Worm (Caenorhabditis elegans) whole organism, L1 larva: Measurements from ENCODE around the gene T02H6.9.
A peak's percentile ranks its signal among the peaks of the same experiment; 100 is the strongest.

Experiments used
- C04F5.9 ChIP-seq: sonication (generic microtip); optimal IDR thresholded peaks from 2 replicates; lab custom pipeline; 2016; ENCODE audit warnings: missing genetic modification characterization, missing compliant biosample characterization
- Y116A8C.19 ChIP-seq: sonication (generic microtip); optimal IDR thresholded peaks from 2 replicates; lab custom pipeline; 2016; ENCODE audit warnings: missing compliant biosample characterization, missing genetic modification characterization, borderline replicate concordance
- aha-1 ChIP-seq: fragments of 150-350 bp; optimal IDR thresholded peaks from 2 replicates; lab custom pipeline; 2014; ENCODE audit warnings: missing biosample characterization, missing genetic modification characterization
- aly-2 ChIP-seq: fragments of 150-350 bp; optimal IDR thresholded peaks from 2 replicates; lab custom pipeline; 2014; ENCODE audit warnings: missing biosample characterization, missing genetic modification characterization
- blmp-1 ChIP-seq: fragments of 150-350 bp; optimal IDR thresholded peaks from 2 replicates; lab custom pipeline; 2014; ENCODE audit warnings: missing biosample characterization, missing genetic modification characterization
- ceh-63 ChIP-seq: fragments of 200-800 bp; sonication (Bioruptor generic); optimal IDR thresholded peaks from 2 replicates; lab custom pipeline; 2018; ENCODE audit warnings: mild to moderate bottlenecking, missing genetic modification characterization, missing compliant biosample characterization
- ceh-8 ChIP-seq: fragments of 200-800 bp; sonication (Bioruptor generic); optimal IDR thresholded peaks from 2 replicates; lab custom pipeline; 2018; ENCODE audit warnings: mild to moderate bottlenecking, missing genetic modification characterization, moderate library complexity, missing compliant biosample characterization
- ceh-88 ChIP-seq: fragments of 200-800 bp; sonication (Bioruptor generic); IDR thresholded peaks from 2 replicates; pipeline ENCODE4 v1.3.6; 2022; ENCODE audit warnings: missing genetic modification characterization, missing compliant biosample characterization
- ces-1 ChIP-seq: fragments of 150-350 bp; optimal IDR thresholded peaks from 2 replicates; lab custom pipeline; 2014; ENCODE audit warnings: missing biosample characterization, missing genetic modification reagents, missing genetic modification characterization
- efl-3 ChIP-seq: fragments of 200-800 bp; sonication (Bioruptor generic); optimal IDR thresholded peaks from 2 replicates; lab custom pipeline; 2018; ENCODE audit warnings: mild to moderate bottlenecking, missing genetic modification characterization, missing compliant biosample characterization
- elt-3 ChIP-seq, 6 experiments: fragments of 150-350 bp in 1 of 6; sonication (generic microtip); optimal IDR thresholded peaks; 2 replicates each; lab custom pipeline; 2017 to 2018; ENCODE audit warnings: missing biosample characterization in 6 of 6, missing genetic modification characterization in 6 of 6, inconsistent platforms in 1 of 6
- fkh-10 ChIP-seq: sonication (generic microtip); optimal IDR thresholded peaks from 2 replicates; lab custom pipeline; 2017; ENCODE audit warnings: missing biosample characterization, missing genetic modification reagents, missing genetic modification characterization
- fkh-8 ChIP-seq: sonication (generic microtip); optimal IDR thresholded peaks from 2 replicates; lab custom pipeline; 2016; ENCODE audit warnings: mild to moderate bottlenecking, missing genetic modification characterization, missing compliant biosample characterization
- jun-1 ChIP-seq: fragments of 150-350 bp; optimal IDR thresholded peaks from 2 replicates; lab custom pipeline; 2014; ENCODE audit warnings: missing biosample characterization, missing genetic modification reagents, missing genetic modification characterization
- lin-13 ChIP-seq: fragments of 150-350 bp; optimal IDR thresholded peaks from 2 replicates; lab custom pipeline; 2014; ENCODE audit warnings: missing biosample characterization, missing genetic modification reagents, missing genetic modification characterization
- lin-14 ChIP-seq: fragments of 200-800 bp; sonication (Bioruptor generic); optimal IDR thresholded peaks from 2 replicates; lab custom pipeline; 2018; ENCODE audit warnings: mild to moderate bottlenecking, missing genetic modification characterization, moderate library complexity, missing compliant biosample characterization
- lin-15B ChIP-seq: fragments of 150-350 bp; sonication (generic microtip); optimal IDR thresholded peaks from 3 replicates; lab custom pipeline; 2014; ENCODE audit warnings: missing biosample characterization, missing genetic modification characterization
- lin-39 ChIP-seq: fragments of 150-350 bp; optimal IDR thresholded peaks from 2 replicates; lab custom pipeline; 2014; ENCODE audit warnings: missing biosample characterization, missing genetic modification reagents, missing genetic modification characterization
- lir-3 ChIP-seq: sonication (generic microtip); optimal IDR thresholded peaks from 2 replicates; lab custom pipeline; 2016; ENCODE audit warnings: mild to moderate bottlenecking, missing genetic modification characterization, moderate library complexity, missing compliant biosample characterization; ENCODE audit not compliant: poor library complexity
- mab-9 ChIP-seq: fragments of 200-800 bp; sonication (Bioruptor generic); IDR thresholded peaks from 2 replicates; pipeline ENCODE4 v1.3.6; 2022; ENCODE audit warnings: missing genetic modification reagents, missing genetic modification characterization, missing compliant biosample characterization
- mdl-1 ChIP-seq, 2 experiments: fragments of 150-350 bp; optimal IDR thresholded peaks; 2 replicates each; lab custom pipeline; 2014 to 2017; ENCODE audit warnings: missing biosample characterization in 2 of 2, missing genetic modification characterization in 2 of 2, inconsistent platforms in 1 of 2
- mef-2 ChIP-seq: fragments of 150-350 bp; optimal IDR thresholded peaks from 2 replicates; lab custom pipeline; 2014; ENCODE audit warnings: missing biosample characterization, missing genetic modification characterization
- nhr-11 ChIP-seq: fragments of 150-350 bp; optimal IDR thresholded peaks from 2 replicates; lab custom pipeline; 2014; ENCODE audit warnings: missing biosample characterization, missing genetic modification characterization
- nhr-71 ChIP-seq: sonication (generic microtip); optimal IDR thresholded peaks from 2 replicates; lab custom pipeline; 2016; ENCODE audit warnings: mild to moderate bottlenecking, missing genetic modification characterization, moderate library complexity, missing compliant biosample characterization
- nhr-77 ChIP-seq: fragments of 150-350 bp; optimal IDR thresholded peaks from 2 replicates; lab custom pipeline; 2014; ENCODE audit warnings: missing biosample characterization, missing genetic modification characterization
- nhr-84 ChIP-seq: sonication (generic microtip); optimal IDR thresholded peaks from 2 replicates; lab custom pipeline; 2017; ENCODE audit warnings: missing biosample characterization, missing genetic modification characterization
- pax-3 ChIP-seq: fragments of 200-800 bp; sonication (Bioruptor generic); optimal IDR thresholded peaks from 2 replicates; lab custom pipeline; 2018; ENCODE audit warnings: mild to moderate bottlenecking, missing genetic modification characterization, moderate library complexity, missing compliant biosample characterization
- pqm-1 ChIP-seq: sonication (generic microtip); optimal IDR thresholded peaks from 3 replicates; lab custom pipeline; 2017; ENCODE audit warnings: missing biosample characterization, missing genetic modification characterization
- rnt-1 ChIP-seq: sonication (generic microtip); optimal IDR thresholded peaks from 2 replicates; lab custom pipeline; 2016; ENCODE audit warnings: mild to moderate bottlenecking, missing genetic modification characterization, moderate library complexity, missing compliant biosample characterization
- skn-1 ChIP-seq: fragments of 150-350 bp; optimal IDR thresholded peaks from 2 replicates; lab custom pipeline; 2014; ENCODE audit warnings: missing biosample characterization, missing genetic modification characterization
- snpc-4 ChIP-seq: fragments of 150-350 bp; optimal IDR thresholded peaks from 2 replicates; lab custom pipeline; 2014; ENCODE audit warnings: missing biosample characterization, missing genetic modification characterization
- snu-23 ChIP-seq: sonication (generic microtip); optimal IDR thresholded peaks from 2 replicates; lab custom pipeline; 2016; ENCODE audit warnings: missing genetic modification characterization, missing compliant biosample characterization
- sptf-1 ChIP-seq: fragments of 150-350 bp; optimal IDR thresholded peaks from 2 replicates; lab custom pipeline; 2014; ENCODE audit warnings: missing biosample characterization, missing genetic modification characterization
- sup-37 ChIP-seq: fragments of 200-800 bp; sonication (Bioruptor generic); optimal IDR thresholded peaks from 2 replicates; lab custom pipeline; 2018; ENCODE audit warnings: mild to moderate bottlenecking, missing genetic modification characterization, missing compliant biosample characterization
- swsn-7 ChIP-seq: sonication (generic microtip); optimal IDR thresholded peaks from 2 replicates; lab custom pipeline; 2016; ENCODE audit warnings: missing genetic modification characterization, missing compliant biosample characterization
- tbx-2 ChIP-seq: sonication (generic microtip); optimal IDR thresholded peaks from 2 replicates; lab custom pipeline; 2016; ENCODE audit warnings: missing genetic modification characterization, missing compliant biosample characterization
- tlp-1 ChIP-seq: fragments of 150-350 bp; optimal IDR thresholded peaks from 2 replicates; lab custom pipeline; 2014; ENCODE audit warnings: missing biosample characterization, missing genetic modification characterization
- unc-130 ChIP-seq: fragments of 150-350 bp; optimal IDR thresholded peaks from 2 replicates; lab custom pipeline; 2017; ENCODE audit warnings: missing biosample characterization, missing genetic modification characterization, inconsistent platforms
- unc-30 ChIP-seq: sonication (generic microtip); optimal IDR thresholded peaks from 2 replicates; lab custom pipeline; 2017; ENCODE audit warnings: missing biosample characterization, missing genetic modification characterization
- unc-62 ChIP-seq: fragments of 150-350 bp; optimal IDR thresholded peaks from 2 replicates; lab custom pipeline; 2014; ENCODE audit warnings: missing biosample characterization, missing genetic modification reagents, missing genetic modification characterization
- zag-1 ChIP-seq: fragments of 150-350 bp; optimal IDR thresholded peaks from 2 replicates; lab custom pipeline; 2014; ENCODE audit warnings: missing biosample characterization, missing genetic modification characterization

Gene T02H6.9

ce11 chrII:650321-651005 is 28.2 kb upstream of the T02H6.9 start, which contains the start of the genes K07E8.7 and frpr-14 (continued):
- TF ChIP-seq blmp-1 (tag; lab: Kevin White, UChicago) (no peak), lin-39 (tag; lab: Kevin White, UChicago) (no peak), lin-14 (GFP tag; lab: Kevin White, UChicago) (peak; percentile 38), lin-13 (GFP tag; lab: Kevin White, UChicago) (no peak), fkh-10 (peak; percentile 47)

ce11 chrII:651324-651723 is 27.4 kb upstream of the T02H6.9 start:
- no peak for TF ChIP-seq tlp-1 (tag; lab: Kevin White, UChicago)
- no peak for TF ChIP-seq unc-30 (tag; lab: Kevin White, UChicago)
- TF ChIP-seq ceh-8 (GFP tag; lab: Kevin White, UChicago) = no peak
- no peak for TF ChIP-seq lin-13 (GFP tag; lab: Kevin White, UChicago)
- TF ChIP-seq pqm-1 (tag; lab: Kevin White, UChicago) = no peak
- no peak for TF ChIP-seq lir-3
- TF ChIP-seq mef-2 = no peak
- no peak for TF ChIP-seq C04F5.9
- no peak for TF ChIP-seq nhr-77 (tag; lab: Kevin White, UChicago)
- no peak for TF ChIP-seq blmp-1 (tag; lab: Kevin White, UChicago)
- no peak for TF ChIP-seq rnt-1 (tag; lab: Kevin White, UChicago)
- TF ChIP-seq snpc-4 (tag; lab: Kevin White, UChicago) = no peak
- TF ChIP-seq sptf-1 (tag; lab: Kevin White, UChicago) = no peak
- no peak for TF ChIP-seq pax-3
- TF ChIP-seq skn-1 = no peak
- TF ChIP-seq elt-3 (tag; optimal IDR thresholded peaks at IDR 0.05; lab: Kevin White, UChicago) = no peak
- no peak for TF ChIP-seq efl-3 (GFP tag; lab: Kevin White, UChicago)
- no peak for TF ChIP-seq ceh-63
- no peak for TF ChIP-seq Y116A8C.19
- TF ChIP-seq, all 84 proteins: peak for 0

ce11 chrII:658369-658768 is 20.3 kb upstream of the T02H6.9 start, which contains the start of gene sdz-24:
sdz-24 (plus strand) TSS chrII:658669.
- no peak for TF ChIP-seq swsn-7 (tag; lab: Kevin White, UChicago)
- TF ChIP-seq fkh-10 = no peak
- no peak for TF ChIP-seq ces-1 (GFP tag; lab: Kevin White, UChicago)
- TF ChIP-seq jun-1 (tag; lab: Kevin White, UChicago) = no peak
- no peak for TF ChIP-seq aly-2 (tag; lab: Kevin White, UChicago)
- no peak for TF ChIP-seq tbx-2 (tag; lab: Kevin White, UChicago)
- TF ChIP-seq zag-1 (tag; lab: Kevin White, UChicago) = no peak
- no peak for TF ChIP-seq unc-30 (tag; lab: Kevin White, UChicago)
- no peak for TF ChIP-seq ceh-88
- no peak for TF ChIP-seq skn-1
- TF ChIP-seq sup-37 = no peak
- TF ChIP-seq fkh-8 (tag; lab: Kevin White, UChicago) = no peak
- no peak for TF ChIP-seq mdl-1 (tag; optimal IDR thresholded peaks at IDR 0.05; lab: Kevin White, UChicago)
- TF ChIP-seq nhr-77 (tag; lab: Kevin White, UChicago) = no peak
- TF ChIP-seq unc-130 (tag; lab: Kevin White, UChicago) = no peak
- no peak for TF ChIP-seq lin-15B (tag; lab: Kevin White, UChicago)
- no peak for TF ChIP-seq aha-1 (tag; lab: Kevin White, UChicago)
- TF ChIP-seq, all 84 proteins: peak for 0

ce11 chrII:661696-662095 is 17.0 kb upstream of the T02H6.9 start, which contains the start of gene sri-45:
sri-45 (minus strand) TSS chrII:661796.
- TF ChIP-seq lin-15B (tag; lab: Kevin White, UChicago) (no peak), lin-13 (GFP tag; lab: Kevin White, UChicago) (no peak), nhr-11 (no peak), mab-9 (no peak), nhr-71 (no peak), ces-1 (GFP tag; lab: Kevin White, UChicago) (no peak), snpc-4 (tag; lab: Kevin White, UChicago) (no peak), snu-23 (GFP tag; lab: Kevin White, UChicago) (no peak), nhr-84 (tag; lab: Kevin White, UChicago) (no peak), unc-62 (GFP tag; lab: Kevin White, UChicago) (no peak), lir-3 (no peak)
